ENCODE assay signal across 4 fruit fly cellular contexts in the genomic region with DNA sequence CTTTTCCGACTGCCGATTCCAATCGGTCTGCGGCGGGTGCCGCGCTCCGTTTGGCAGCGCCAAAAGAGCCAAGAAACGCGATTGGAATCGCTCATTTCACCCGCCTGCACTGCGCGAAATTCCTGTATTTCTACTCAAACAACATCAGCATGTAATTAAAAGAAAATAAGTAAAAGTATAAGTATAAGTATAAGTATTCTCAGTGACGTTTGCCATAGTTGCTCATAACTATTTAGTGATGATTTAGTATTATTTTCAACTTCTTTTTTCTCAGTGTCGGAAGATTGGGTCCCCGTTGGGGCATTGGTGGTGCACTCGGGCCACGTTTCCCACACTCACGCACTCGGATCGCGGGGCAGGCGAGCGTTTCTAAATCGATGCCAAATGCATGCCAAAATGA.
TF ChIP-seq lines count a peak whose summit lies in the region.

No protein-coding gene starts in this region.

- TF ChIP-seq CTCF in whole organism, embryonic (GFP tag; optimal IDR thresholded peaks at IDR 0.05; lab: Kevin White, UChicago) = no peak

TF ChIP-seq in whole organism, embryonic, 481 proteins besides CTCF, POLR2A, EP300 and RAD21:
- TF ChIP-seq sens (GFP tag; lab: Kevin White, UChicago) (peak; percentile 3), Meics (GFP tag; optimal IDR thresholded peaks at IDR 0.05; lab: Kevin White, UChicago) (no peak), unc-4 (GFP tag; IDR thresholded peaks at IDR 0.05; lab: Robert Waterston, UW; ENCODE audit: partially characterized antibody) (no peak), CG12155 (GFP tag; optimal IDR thresholded peaks at IDR 0.05; lab: Kevin White, UChicago) (no peak), Drgx (GFP tag; IDR thresholded peaks at IDR 0.05; lab: Robert Waterston, UW) (peak; percentile 88), Med (GFP tag; lab: Kevin White, UChicago) (peak; percentile 3), sug (tag; optimal IDR thresholded peaks at IDR 0.05; lab: Kevin White, UChicago) (no peak), mld (GFP tag; IDR thresholded peaks at IDR 0.05; lab: Robert Waterston, UW; ENCODE audit: partially characterized antibody) (no peak), lmd (GFP tag; IDR thresholded peaks at IDR 0.05; lab: Robert Waterston, UW) (peak; percentile 17; the same call in 1 of the 2 replicates), wdn (GFP tag; IDR thresholded peaks at IDR 0.05; lab: Robert Waterston, UW) (no peak), Ets65A (GFP tag; lab: Kevin White, UChicago) (peak; percentile 32), CG14710 (tag; optimal IDR thresholded peaks at IDR 0.05; lab: Kevin White, UChicago) (no peak), pros (GFP tag; optimal IDR thresholded peaks at IDR 0.05; lab: Kevin White, UChicago) (no peak), ci (GFP tag; IDR thresholded peaks at IDR 0.05; lab: Robert Waterston, UW) (0 out of 3 replicates have a peak, but pooled peaks have one; percentile 19), CG9727 (GFP tag; optimal IDR thresholded peaks at IDR 0.05; lab: Kevin White, UChicago) (no peak), dati (GFP tag; IDR thresholded peaks at IDR 0.05; lab: Robert Waterston, UW) (no peak), bsh (GFP tag; optimal IDR thresholded peaks at IDR 0.05; lab: Kevin White, UChicago) (peak in 1 of 2 experiments; percentile 14)
TF ChIP-seq in whole organism, embryonic: peak in this region for 7.

TF ChIP-seq in whole organism, prepupa, 60 proteins besides CTCF, POLR2A, EP300 and RAD21 (continues in another document):
- TF ChIP-seq CG11762 (GFP tag; optimal IDR thresholded peaks at IDR 0.05; lab: Kevin White, UChicago; ENCODE audit: insufficient read depth) (no peak), Blimp-1 (GFP tag; optimal IDR thresholded peaks at IDR 0.05; lab: Kevin White, UChicago) (no peak), CG6808 (GFP tag; optimal IDR thresholded peaks at IDR 0.05; lab: Kevin White, UChicago) (peak; percentile 26), CG3919 (GFP tag; optimal IDR thresholded peaks at IDR 0.05; lab: Kevin White, UChicago) (peak; percentile 48), CG8119 (GFP tag; IDR thresholded peaks at IDR 0.05; lab: Robert Waterston, UW) (peak; percentile 85), CG9139 (GFP tag; optimal IDR thresholded peaks at IDR 0.05; lab: Kevin White, UChicago) (no peak), Hr39 (GFP tag; optimal IDR thresholded peaks at IDR 0.05; lab: Kevin White, UChicago) (peak; percentile 51), CG6163 (GFP tag; IDR thresholded peaks at IDR 0.05; lab: Robert Waterston, UW) (peak; percentile 90), fd59A (GFP tag; optimal IDR thresholded peaks at IDR 0.05; lab: Kevin White, UChicago) (peak; percentile 63), CG16779 (tag; optimal IDR thresholded peaks at IDR 0.05; lab: Kevin White, UChicago) (no peak), Ets96B (tag; optimal IDR thresholded peaks at IDR 0.05; lab: Kevin White, UChicago) (peak; percentile 59), CG6854 (GFP tag; optimal IDR thresholded peaks at IDR 0.05; lab: Kevin White, UChicago) (no peak), CG11902 (GFP tag; optimal IDR thresholded peaks at IDR 0.05; lab: Kevin White, UChicago) (no peak), Eip78C (GFP tag; lab: Kevin White, UChicago) (peak; percentile 87), salr (GFP tag; optimal IDR thresholded peaks at IDR 0.05; lab: Kevin White, UChicago) (peak; percentile 12 to 51), spab (GFP tag; optimal IDR thresholded peaks at IDR 0.05; lab: Kevin White, UChicago) (peak; percentile 50), CG11294 (GFP tag; IDR thresholded peaks at IDR 0.05; lab: Robert Waterston, UW) (peak; percentile 72), CG8319 (GFP tag; optimal IDR thresholded peaks at IDR 0.05; lab: Kevin White, UChicago) (no peak), Lpt (GFP tag; optimal IDR thresholded peaks at IDR 0.05; lab: Kevin White, UChicago) (peak; percentile 35), eg (GFP tag; IDR thresholded peaks at IDR 0.05; lab: Robert Waterston, UW) (peak; percentile 90), Sox15 (GFP tag; optimal IDR thresholded peaks at IDR 0.05; lab: Kevin White, UChicago) (no peak), CG6792 (GFP tag; optimal IDR thresholded peaks at IDR 0.05; lab: Kevin White, UChicago) (peak; percentile 48), OdsH (GFP tag; optimal IDR thresholded peaks at IDR 0.05; lab: Kevin White, UChicago) (peak; percentile 73), CG3032 (tag; optimal IDR thresholded peaks at IDR 0.05; lab: Kevin White, UChicago) (peak; percentile 67)

TF ChIP-seq in whole organism, pupa, 21 proteins besides CTCF, POLR2A, EP300 and RAD21:
- TF ChIP-seq CG17806 (tag; optimal IDR thresholded peaks at IDR 0.05; lab: Kevin White, UChicago) (peak; percentile 49), CG14655 (GFP tag; optimal IDR thresholded peaks at IDR 0.05; lab: Kevin White, UChicago) (peak; percentile 62), gl (tag; optimal IDR thresholded peaks at IDR 0.05; lab: Kevin White, UChicago) (no peak), CG8301 (tag; optimal IDR thresholded peaks at IDR 0.05; lab: Kevin White, UChicago) (peak; percentile 68), Pif1B (GFP tag; optimal IDR thresholded peaks at IDR 0.05; lab: Kevin White, UChicago) (peak; percentile 50), Pif1A (GFP tag; optimal IDR thresholded peaks at IDR 0.05; lab: Kevin White, UChicago) (peak; percentile 72), rn (GFP tag; IDR thresholded peaks at IDR 0.05; lab: Robert Waterston, UW) (peak; percentile 78), Snoo (tag; optimal IDR thresholded peaks at IDR 0.05; lab: Kevin White, UChicago) (peak; percentile 40), CG34367 (tag; optimal IDR thresholded peaks at IDR 0.05; lab: Kevin White, UChicago) (peak; percentile 54), fd96Ca (GFP tag; IDR thresholded peaks at IDR 0.05; lab: Robert Waterston, UW) (peak; percentile 88), CG12605 (GFP tag; IDR thresholded peaks at IDR 0.05; lab: Robert Waterston, UW) (peak; percentile 79), CG9948 (tag; optimal IDR thresholded peaks at IDR 0.05; lab: Kevin White, UChicago) (peak; percentile 47), CG4496 (GFP tag; IDR thresholded peaks at IDR 0.05; lab: Robert Waterston, UW) (peak; percentile 86), D1 (tag; optimal IDR thresholded peaks at IDR 0.05; lab: Kevin White, UChicago) (no peak), EcR (GFP tag; optimal IDR thresholded peaks at IDR 0.05; lab: Kevin White, UChicago) (no peak), CG8159 (tag; optimal IDR thresholded peaks at IDR 0.05; lab: Kevin White, UChicago) (peak; percentile 55), CG13204 (GFP tag; optimal IDR thresholded peaks at IDR 0.05; lab: Kevin White, UChicago) (no peak), CG32121 (GFP tag; IDR thresholded peaks at IDR 0.05; lab: Robert Waterston, UW) (peak; percentile 89), CG10348 (GFP tag; IDR thresholded peaks at IDR 0.05; lab: Robert Waterston, UW) (no peak; the same call in 1 of the 2 replicates), Ets98B (GFP tag; IDR thresholded peaks at IDR 0.05; lab: Robert Waterston, UW) (peak; percentile 92), CG15710 (tag; optimal IDR thresholded peaks at IDR 0.05; lab: Kevin White, UChicago) (peak; percentile 58)

TF ChIP-seq in whole organism, wandering third instar larva, 38 proteins besides CTCF, POLR2A, EP300 and RAD21 (continues in another document):
- TF ChIP-seq Dfd (GFP tag; optimal IDR thresholded peaks at IDR 0.05; lab: Kevin White, UChicago) = no peak
- no peak for TF ChIP-seq sv (GFP tag; optimal IDR thresholded peaks at IDR 0.05; lab: Kevin White, UChicago)
- TF ChIP-seq Hr83 (GFP tag; optimal IDR thresholded peaks at IDR 0.05; lab: Kevin White, UChicago; ENCODE audit: poor library complexity, severe bottlenecking) = no peak
- TF ChIP-seq Jra (GFP tag; optimal IDR thresholded peaks at IDR 0.05; lab: Kevin White, UChicago) = no peak
- no peak for TF ChIP-seq br (GFP tag; optimal IDR thresholded peaks at IDR 0.05; lab: Kevin White, UChicago)
- no peak for TF ChIP-seq brk (GFP tag; optimal IDR thresholded peaks at IDR 0.05; lab: Kevin White, UChicago)
- TF ChIP-seq lola (GFP tag; optimal IDR thresholded peaks at IDR 0.05; lab: Kevin White, UChicago) = no peak
- peak; percentile 34 for TF ChIP-seq h (GFP tag; optimal IDR thresholded peaks at IDR 0.05; lab: Kevin White, UChicago)
- TF ChIP-seq rgr (GFP tag; optimal IDR thresholded peaks at IDR 0.05; lab: Kevin White, UChicago) = peak; percentile 28
- TF ChIP-seq Sp1 (GFP tag; optimal IDR thresholded peaks at IDR 0.05; lab: Kevin White, UChicago) = peak; percentile 37
- TF ChIP-seq Rel (GFP tag; optimal IDR thresholded peaks at IDR 0.05; lab: Kevin White, UChicago) = no peak
- no peak for TF ChIP-seq Rel (tag; optimal IDR thresholded peaks at IDR 0.05; lab: Kevin White, UChicago)
- peak; percentile 10 for TF ChIP-seq psq (GFP tag; optimal IDR thresholded peaks at IDR 0.05; lab: Kevin White, UChicago)
- TF ChIP-seq Abd-B (GFP tag; optimal IDR thresholded peaks at IDR 0.05; lab: Kevin White, UChicago) = no peak
- TF ChIP-seq Vsx2 (GFP tag; optimal IDR thresholded peaks at IDR 0.05; lab: Kevin White, UChicago; ENCODE audit: partially characterized antibody) = no peak
- TF ChIP-seq HLH106 (tag; optimal IDR thresholded peaks at IDR 0.05; lab: Kevin White, UChicago) = peak; percentile 49
- no peak for TF ChIP-seq usp (GFP tag; optimal IDR thresholded peaks at IDR 0.05; lab: Kevin White, UChicago)
- TF ChIP-seq dl (GFP tag; optimal IDR thresholded peaks at IDR 0.05; lab: Kevin White, UChicago; ENCODE audit: insufficient read depth in 1 of 2, partially characterized antibody in 2 of 2) = no peak
- no peak for TF ChIP-seq Mio (GFP tag; optimal IDR thresholded peaks at IDR 0.05; lab: Kevin White, UChicago)
- no peak for TF ChIP-seq CG32264 (GFP tag; optimal IDR thresholded peaks at IDR 0.05; lab: Kevin White, UChicago)
- peak; percentile 34 for TF ChIP-seq fru (GFP tag; optimal IDR thresholded peaks at IDR 0.05; lab: Kevin White, UChicago)
- TF ChIP-seq Hnf4 (GFP tag; optimal IDR thresholded peaks at IDR 0.05; lab: Kevin White, UChicago) = no peak
- no peak for TF ChIP-seq jim (GFP tag; optimal IDR thresholded peaks at IDR 0.05; lab: Kevin White, UChicago)
- no peak for TF ChIP-seq Dif (GFP tag; optimal IDR thresholded peaks at IDR 0.05; lab: Kevin White, UChicago; ENCODE audit: partially characterized antibody)
- TF ChIP-seq pan (optimal IDR thresholded peaks at IDR 0.05; lab: Kevin White, UChicago) = no peak
- no peak for TF ChIP-seq tai (GFP tag; optimal IDR thresholded peaks at IDR 0.05; lab: Kevin White, UChicago)
- TF ChIP-seq GATAd (GFP tag; optimal IDR thresholded peaks at IDR 0.05; lab: Kevin White, UChicago) = no peak
- peak; percentile 24 for TF ChIP-seq OdsH (GFP tag; optimal IDR thresholded peaks at IDR 0.05; lab: Kevin White, UChicago)
- no peak for TF ChIP-seq CG9705 (GFP tag; optimal IDR thresholded peaks at IDR 0.05; lab: Kevin White, UChicago)
- TF ChIP-seq foxo (GFP tag; optimal IDR thresholded peaks at IDR 0.05; lab: Kevin White, UChicago) = peak in 1 of 2 experiments; percentile 39
- TF ChIP-seq N (GFP tag; optimal IDR thresholded peaks at IDR 0.05; lab: Kevin White, UChicago) = no peak
- TF ChIP-seq ey (GFP tag; optimal IDR thresholded peaks at IDR 0.05; lab: Kevin White, UChicago) = peak; percentile 13
- no peak for TF ChIP-seq dsf (GFP tag; optimal IDR thresholded peaks at IDR 0.05; lab: Kevin White, UChicago; ENCODE audit: borderline replicate concordance)
